Fruit fly (Drosophila melanogaster) whole organism, wandering third instar larva: ENCODE measurements around the gene CG11251.

Experiments used
- Abd-B ChIP-seq: fragments of >200 bp; optimal IDR thresholded peaks from 2 replicates; lab custom pipeline; 2017; ENCODE audit warnings: missing biosample characterization, missing genetic modification characterization
- CG32264 ChIP-seq: fragments of 200-800 bp; sonication (Bioruptor generic); optimal IDR thresholded peaks from 2 replicates; lab custom pipeline; 2016; ENCODE audit warnings: missing biosample characterization, missing genetic modification characterization
- CG9705 ChIP-seq: fragments of 200-800 bp; sonication (Bioruptor generic); optimal IDR thresholded peaks from 2 replicates; lab custom pipeline; 2018; ENCODE audit warnings: missing biosample characterization, mild to moderate bottlenecking, missing genetic modification characterization
- CrebA ChIP-seq: fragments of 200-800 bp; sonication (Bioruptor generic); optimal IDR thresholded peaks from 2 replicates; lab custom pipeline; 2016; ENCODE audit warnings: missing biosample characterization, mild to moderate bottlenecking, missing genetic modification characterization, borderline replicate concordance
- Dfd ChIP-seq: fragments of >200 bp; optimal IDR thresholded peaks from 2 replicates; lab custom pipeline; 2017; ENCODE audit warnings: missing biosample characterization, missing genetic modification characterization
- Dif ChIP-seq: fragments of 200-275, 200-300 bp; sonication (Bioruptor generic); optimal IDR thresholded peaks from 2 replicates; lab custom pipeline; 2018; ENCODE audit warnings: missing biosample characterization, missing genetic modification characterization; ENCODE audit not compliant: partially characterized antibody
- GATAd ChIP-seq: sonication (Bioruptor generic); optimal IDR thresholded peaks from 2 replicates; lab custom pipeline; 2016; ENCODE audit warnings: missing biosample characterization, missing genetic modification characterization
- HLH106 ChIP-seq: fragments of 200-800 bp; optimal IDR thresholded peaks from 3 replicates; lab custom pipeline; 2019; ENCODE audit warnings: missing biosample characterization, mild to moderate bottlenecking, missing genetic modification characterization, moderate library complexity
- Hnf4 ChIP-seq: fragments of 200-800 bp; sonication (Bioruptor generic); optimal IDR thresholded peaks from 2 replicates; lab custom pipeline; 2016; ENCODE audit warnings: missing biosample characterization, mild to moderate bottlenecking, missing genetic modification characterization
- Hr78 ChIP-seq: fragments of >200 bp; optimal IDR thresholded peaks from 2 replicates; lab custom pipeline; 2017; ENCODE audit warnings: missing biosample characterization, missing genetic modification characterization
- Hr83 ChIP-seq: fragments of 200-300 bp; sonication (Bioruptor generic); optimal IDR thresholded peaks from 2 replicates; lab custom pipeline; 2016; ENCODE audit warnings: missing biosample characterization, mild to moderate bottlenecking, missing genetic modification characterization, moderate library complexity; ENCODE audit not compliant: poor library complexity, severe bottlenecking
- Jra ChIP-seq: sonication (Bioruptor generic); optimal IDR thresholded peaks from 2 replicates; lab custom pipeline; 2016; ENCODE audit warnings: missing biosample characterization, missing genetic modification characterization
- Mio ChIP-seq: sonication (Bioruptor generic); optimal IDR thresholded peaks from 2 replicates; lab custom pipeline; 2016; ENCODE audit warnings: missing biosample characterization, missing genetic modification characterization
- Myc ChIP-seq: fragments of >200 bp; optimal IDR thresholded peaks from 2 replicates; lab custom pipeline; 2017
- N ChIP-seq: fragments of >200 bp; optimal IDR thresholded peaks from 2 replicates; lab custom pipeline; 2018; ENCODE audit warnings: missing biosample characterization, missing external identifiers, missing genetic modification characterization
- OdsH ChIP-seq: fragments of 200-800 bp; sonication (Bioruptor generic); optimal IDR thresholded peaks from 2 replicates; lab custom pipeline; 2016; ENCODE audit warnings: missing biosample characterization, mild to moderate bottlenecking, missing genetic modification characterization
- Rel ChIP-seq, 2 experiments: fragments of 200-800 bp; sonication (Bioruptor generic) in 1 of 2; optimal IDR thresholded peaks; 2 replicates in 1 of 2; 3 replicates in 1 of 2; lab custom pipeline; 2016 to 2019; ENCODE audit warnings: mild to moderate bottlenecking in 2 of 2, missing biosample characterization in 2 of 2, missing genetic modification characterization in 2 of 2, moderate library complexity in 1 of 2
- Sp1 ChIP-seq: fragments of 200-800 bp; sonication (Bioruptor generic); optimal IDR thresholded peaks from 3 replicates; lab custom pipeline; 2019; ENCODE audit warnings: missing biosample characterization, mild to moderate bottlenecking, missing genetic modification characterization, moderate library complexity
- Vsx2 ChIP-seq: fragments of 200-300, 225-300 bp; sonication (Bioruptor generic); optimal IDR thresholded peaks from 2 replicates; lab custom pipeline; 2018; ENCODE audit warnings: missing biosample characterization, missing genetic modification characterization; ENCODE audit not compliant: partially characterized antibody
- br ChIP-seq: fragments of 200-800 bp; sonication (Bioruptor generic); optimal IDR thresholded peaks from 2 replicates; lab custom pipeline; 2016; ENCODE audit warnings: missing biosample characterization, missing genetic modification characterization
- brk ChIP-seq: fragments of 200-800 bp; sonication (Bioruptor generic); optimal IDR thresholded peaks from 2 replicates; lab custom pipeline; 2016; ENCODE audit warnings: missing biosample characterization, mild to moderate bottlenecking, missing genetic modification characterization
- dl ChIP-seq, 2 experiments: fragments of 175-275, 200-275 bp in 1 of 2; fragments of 200-275 bp in 1 of 2; sonication (Bioruptor generic); optimal IDR thresholded peaks; lab custom pipeline; 2018; ENCODE audit warnings: mild to moderate bottlenecking in 2 of 2, missing biosample characterization in 2 of 2, missing genetic modification characterization in 2 of 2, moderate library complexity in 2 of 2; ENCODE audit not compliant: partially characterized antibody in 2 of 2, insufficient read depth in 1 of 2
- dmrt93B ChIP-seq: fragments of 200-800 bp; sonication (Bioruptor generic); optimal IDR thresholded peaks from 2 replicates; lab custom pipeline; 2018; ENCODE audit warnings: missing biosample characterization, mild to moderate bottlenecking, missing genetic modification characterization
- dsf ChIP-seq: sonication (Bioruptor generic); optimal IDR thresholded peaks from 2 replicates; lab custom pipeline; 2016; ENCODE audit warnings: missing biosample characterization, missing genetic modification characterization, borderline replicate concordance
- ey ChIP-seq: fragments of 200-800 bp; sonication (Bioruptor generic); optimal IDR thresholded peaks from 2 replicates; lab custom pipeline; 2016; ENCODE audit warnings: missing biosample characterization, missing genetic modification characterization
- foxo ChIP-seq, 2 experiments: fragments of 200-800 bp; sonication (Bioruptor generic); optimal IDR thresholded peaks; 2 replicates in 1 of 2; 3 replicates in 1 of 2; lab custom pipeline; 2016 to 2017; ENCODE audit warnings: missing biosample characterization in 2 of 2, missing genetic modification characterization in 2 of 2
- fru ChIP-seq: fragments of 200-800 bp; sonication (Bioruptor generic); optimal IDR thresholded peaks from 3 replicates; lab custom pipeline; 2016; ENCODE audit warnings: missing biosample characterization, mild to moderate bottlenecking, missing genetic modification characterization
- h ChIP-seq: fragments of 200-800 bp; sonication (Bioruptor generic); optimal IDR thresholded peaks from 3 replicates; lab custom pipeline; 2016; ENCODE audit warnings: missing biosample characterization, mild to moderate bottlenecking, missing genetic modification characterization
- jim ChIP-seq: fragments of 175-275, 200-325 bp; sonication (Bioruptor generic); optimal IDR thresholded peaks from 2 replicates; lab custom pipeline; 2016; ENCODE audit warnings: missing biosample characterization, mild to moderate bottlenecking, missing genetic modification characterization
- lola ChIP-seq: fragments of >200 bp; optimal IDR thresholded peaks from 2 replicates; lab custom pipeline; 2017; ENCODE audit warnings: missing biosample characterization, missing genetic modification characterization
- pan ChIP-seq: fragments of >200 bp; optimal IDR thresholded peaks from 2 replicates; lab custom pipeline; 2017
- psq ChIP-seq: fragments of 200-800 bp; sonication (Bioruptor generic); optimal IDR thresholded peaks from 3 replicates; lab custom pipeline; 2017; ENCODE audit warnings: missing biosample characterization, mild to moderate bottlenecking, missing genetic modification characterization, moderate library complexity
- rgr ChIP-seq: fragments of 200-800 bp; sonication (Bioruptor generic); optimal IDR thresholded peaks from 3 replicates; lab custom pipeline; 2016; ENCODE audit warnings: missing biosample characterization, mild to moderate bottlenecking, missing genetic modification characterization
- sage ChIP-seq: fragments of 200-800 bp; sonication (Bioruptor generic); optimal IDR thresholded peaks from 2 replicates; lab custom pipeline; 2016; ENCODE audit warnings: missing biosample characterization, mild to moderate bottlenecking, missing genetic modification characterization
- sv ChIP-seq: fragments of 200-800 bp; sonication (Bioruptor generic); optimal IDR thresholded peaks from 3 replicates; lab custom pipeline; 2016; ENCODE audit warnings: missing biosample characterization, missing genetic modification characterization
- tai ChIP-seq: sonication (Bioruptor generic); optimal IDR thresholded peaks from 2 replicates; lab custom pipeline; 2016; ENCODE audit warnings: missing biosample characterization, missing genetic modification characterization
- usp ChIP-seq: fragments of >200 bp; optimal IDR thresholded peaks from 2 replicates; lab custom pipeline; 2017; ENCODE audit warnings: missing biosample characterization, missing genetic modification characterization
- woc ChIP-seq: sonication (Bioruptor generic); optimal IDR thresholded peaks from 2 replicates; lab custom pipeline; 2016; ENCODE audit warnings: missing biosample characterization, mild to moderate bottlenecking, missing genetic modification characterization

CG11251 gene

dm6 chr3L:13046758-13047157 is 43.0 kb downstream of the CG11251 start, which contains the start of gene CG11279:
TSS of gene CG11279 (plus strand) at chr3L:13046977.
- TF ChIP-seq dsf: no peak
- TF ChIP-seq dl (GFP tag; optimal IDR thresholded peaks at IDR 0.05; lab: Kevin White, UChicago; ENCODE audit: insufficient read depth in 1 of 2, partially characterized antibody in 2 of 2): no peak
- TF ChIP-seq Dfd (GFP tag; lab: Kevin White, UChicago): no peak
- TF ChIP-seq CrebA (GFP tag; lab: Kevin White, UChicago): no peak
- TF ChIP-seq, all 38 proteins: peak for 0

- TF ChIP-seq Rel (GFP tag; optimal IDR thresholded peaks at IDR 0.05; lab: Kevin White, UChicago) (no peak), Rel (tag; optimal IDR thresholded peaks at IDR 0.05; lab: Kevin White, UChicago) (peak; percentile 98), foxo (GFP tag; optimal IDR thresholded peaks at IDR 0.05; lab: Kevin White, UChicago) (peak in 1 of 2 experiments; percentile 41), jim (GFP tag; lab: Kevin White, UChicago) (no peak), rgr (peak; percentile 7), GATAd (GFP tag; lab: Kevin White, UChicago) (no peak), Dif (peak; percentile 33), CG32264 (GFP tag; lab: Kevin White, UChicago) (no peak), Hnf4 (GFP tag; lab: Kevin White, UChicago) (no peak), h (GFP tag; lab: Kevin White, UChicago) (peak; percentile 34), dl (GFP tag; optimal IDR thresholded peaks at IDR 0.05; lab: Kevin White, UChicago; ENCODE audit: insufficient read depth in 1 of 2, partially characterized antibody in 2 of 2) (no peak), HLH106 (tag; lab: Kevin White, UChicago) (peak; percentile 36), Abd-B (GFP tag; lab: Kevin White, UChicago) (no peak), N (GFP tag; lab: Kevin White, UChicago) (peak; percentile 71), tai (GFP tag; lab: Kevin White, UChicago) (no peak), Jra (peak; percentile 29), ey (no peak), fru (GFP tag; lab: Kevin White, UChicago) (peak; percentile 15), Sp1 (GFP tag; lab: Kevin White, UChicago) (peak; percentile 44), br (GFP tag; lab: Kevin White, UChicago) (no peak), Mio (GFP tag; lab: Kevin White, UChicago) (no peak), psq (GFP tag; lab: Kevin White, UChicago) (peak; percentile 60), OdsH (GFP tag; lab: Kevin White, UChicago) (peak; percentile 42)
Measured at dm6 chr3L:13044335-13044814, 45.4 kb downstream of the CG11251 start, which contains the start of gene Syx13. TSS of gene Syx13 (plus strand) at chr3L:13044434.

dm6 chr3L:13041292-13042067 is 48.3 kb downstream of the CG11251 start, which contains the start of gene RpS4:
TSS of gene RpS4 (plus strand) at chr3L:13041756.
- TF ChIP-seq br (GFP tag; lab: Kevin White, UChicago) (peak; percentile 86), sage (GFP tag; lab: Kevin White, UChicago) (peak; percentile 35), Sp1 (GFP tag; lab: Kevin White, UChicago) (peak; percentile 95), brk (GFP tag; lab: Kevin White, UChicago) (no peak), psq (GFP tag; lab: Kevin White, UChicago) (peak; percentile 54), GATAd (GFP tag; lab: Kevin White, UChicago) (no peak), jim (GFP tag; lab: Kevin White, UChicago) (peak; percentile 74), Myc (lab: Kevin White, UChicago) (peak; percentile 50), tai (GFP tag; lab: Kevin White, UChicago) (no peak), woc (peak; percentile 39), Hr78 (GFP tag; lab: Kevin White, UChicago) (no peak), lola (GFP tag; lab: Kevin White, UChicago) (no peak), Vsx2 (no peak), N (GFP tag; lab: Kevin White, UChicago) (no peak), Dfd (GFP tag; lab: Kevin White, UChicago) (no peak), Abd-B (GFP tag; lab: Kevin White, UChicago) (no peak), ey (peak; percentile 71), h (GFP tag; lab: Kevin White, UChicago) (peak; percentile 85), dsf (no peak), Mio (GFP tag; lab: Kevin White, UChicago) (peak; percentile 63), CrebA (GFP tag; lab: Kevin White, UChicago) (no peak), Jra (peak; percentile 42), CG9705 (GFP tag; lab: Kevin White, UChicago) (peak; percentile 93), Dif (peak; percentile 54), fru (GFP tag; lab: Kevin White, UChicago) (peak; percentile 74), HLH106 (tag; lab: Kevin White, UChicago) (peak; percentile 81), foxo (GFP tag; optimal IDR thresholded peaks at IDR 0.05; lab: Kevin White, UChicago) (peak; percentile 6 to 77), usp (GFP tag; lab: Kevin White, UChicago) (no peak), dmrt93B (GFP tag; lab: Kevin White, UChicago) (peak; percentile 91), rgr (peak; percentile 92), CG32264 (GFP tag; lab: Kevin White, UChicago) (peak; percentile 51), Rel (GFP tag; optimal IDR thresholded peaks at IDR 0.05; lab: Kevin White, UChicago) (no peak), Rel (tag; optimal IDR thresholded peaks at IDR 0.05; lab: Kevin White, UChicago) (peak; percentile 78), OdsH (GFP tag; lab: Kevin White, UChicago) (peak; percentile 75), dl (GFP tag; optimal IDR thresholded peaks at IDR 0.05; lab: Kevin White, UChicago; ENCODE audit: insufficient read depth in 1 of 2, partially characterized antibody in 2 of 2) (no peak), pan (lab: Kevin White, UChicago) (no peak), sv (GFP tag; lab: Kevin White, UChicago) (peak; percentile 85), Hnf4 (GFP tag; lab: Kevin White, UChicago) (peak; percentile 85), Hr83 (GFP tag; lab: Kevin White, UChicago) (peak; percentile 97)
